Worm (Caenorhabditis elegans): Measurements from ENCODE around the gene C25E10.11.
A peak's percentile ranks its signal among the peaks of the same experiment; 100 is the strongest.

C25E10.11 gene

ce11 chrV:9096674-9097073 is 38.1 kb upstream of the C25E10.11 start:
- TF ChIP-seq hlh-30 (tag; optimal IDR thresholded peaks at IDR 0.05; ENCODE audit: insufficient read depth) = no peak
- TF ChIP-seq C08G9.2 (tag; optimal IDR thresholded peaks at IDR 0.05) = no peak
- TF ChIP-seq unc-86 (tag; optimal IDR thresholded peaks at IDR 0.05) = no peak
- TF ChIP-seq ceh-6 (GFP tag; optimal IDR thresholded peaks at IDR 0.05) = no peak
- no peak for TF ChIP-seq che-1 (tag; optimal IDR thresholded peaks at IDR 0.05)
- no peak for TF ChIP-seq elt-2 (tag; optimal IDR thresholded peaks at IDR 0.05)
- no peak for TF ChIP-seq fax-1 (tag; optimal IDR thresholded peaks at IDR 0.05)
- TF ChIP-seq gmeb-2 (tag; optimal IDR thresholded peaks at IDR 0.05) = no peak

- TF ChIP-seq ceh-24 (tag; optimal IDR thresholded peaks at IDR 0.05) (no peak), syd-9 (tag; optimal IDR thresholded peaks at IDR 0.05) (peak; percentile 15), dmd-4 (tag; optimal IDR thresholded peaks at IDR 0.05; ENCODE audit: borderline replicate concordance) (no peak), odd-2 (tag; optimal IDR thresholded peaks at IDR 0.05) (no peak), ref-2 (tag; optimal IDR thresholded peaks at IDR 0.05) (peak; percentile 74), hlh-13 (GFP tag; optimal IDR thresholded peaks at IDR 0.05) (no peak), lin-11 (tag; optimal IDR thresholded peaks at IDR 0.05) (no peak), ceh-6 (GFP tag; optimal IDR thresholded peaks at IDR 0.05) (no peak), unc-3 (GFP tag; conservative IDR thresholded peaks at IDR 0.05) (no peak), unc-3 (tag; optimal IDR thresholded peaks at IDR 0.05) (no peak), eyg-1 (tag; optimal IDR thresholded peaks at IDR 0.05) (no peak), sox-2 (GFP tag; IDR thresholded peaks at IDR 0.05) (peak; percentile 40; the same call in 1 of the 2 replicates), fkh-6 (tag; optimal IDR thresholded peaks at IDR 0.05) (no peak), sdc-2 (tag; optimal IDR thresholded peaks at IDR 0.05) (no peak), ceh-9 (tag; optimal IDR thresholded peaks at IDR 0.05) (no peak), ceh-19 (GFP tag; optimal IDR thresholded peaks at IDR 0.05) (no peak), pat-9 (tag; optimal IDR thresholded peaks at IDR 0.05) (no peak), nhr-232 (tag; optimal IDR thresholded peaks at IDR 0.05) (no peak), madf-2 (tag; optimal IDR thresholded peaks at IDR 0.05) (no peak), mec-3 (tag; optimal IDR thresholded peaks at IDR 0.05; ENCODE audit: borderline replicate concordance) (no peak), nfya-1 (tag; optimal IDR thresholded peaks at IDR 0.05) (peak; percentile 76), che-1 (tag; optimal IDR thresholded peaks at IDR 0.05) (no peak), pros-1 (tag; optimal IDR thresholded peaks at IDR 0.05) (no peak), ceh-34 (tag; optimal IDR thresholded peaks at IDR 0.05) (peak; percentile 34), hlh-6 (tag; optimal IDR thresholded peaks at IDR 0.05) (no peak), fax-1 (tag; optimal IDR thresholded peaks at IDR 0.05) (no peak), ceh-48 (tag; optimal IDR thresholded peaks at IDR 0.05) (no peak), ceh-2 (tag; optimal IDR thresholded peaks at IDR 0.05) (no peak), pax-1 (tag; optimal IDR thresholded peaks at IDR 0.05) (no peak), C08G9.2 (tag; optimal IDR thresholded peaks at IDR 0.05) (no peak), ztf-16 (tag; optimal IDR thresholded peaks at IDR 0.05) (no peak), C38D4.7 (GFP tag; optimal IDR thresholded peaks at IDR 0.05) (no peak), hlh-15 (tag; optimal IDR thresholded peaks at IDR 0.05) (no peak), T23F11.4 (GFP tag; optimal IDR thresholded peaks at IDR 0.05) (no peak), ceh-31 (tag; optimal IDR thresholded peaks at IDR 0.05) (peak; percentile 41), ceh-45 (GFP tag; IDR thresholded peaks at IDR 0.05) (no peak), hlh-8 (tag; optimal IDR thresholded peaks at IDR 0.05) (peak; percentile 46), pag-3 (tag; optimal IDR thresholded peaks at IDR 0.05; ENCODE audit: borderline replicate concordance) (no peak), gmeb-2 (tag; optimal IDR thresholded peaks at IDR 0.05) (no peak), fkh-10 (GFP tag; optimal IDR thresholded peaks at IDR 0.05) (no peak), ceh-14 (tag; optimal IDR thresholded peaks at IDR 0.05) (no peak), nhr-11 (tag; optimal IDR thresholded peaks at IDR 0.05) (no peak), K09A11.1 (tag; optimal IDR thresholded peaks at IDR 0.05; ENCODE audit: insufficient read depth) (no peak), rnt-1 (tag; optimal IDR thresholded peaks at IDR 0.05) (peak; percentile 66), unc-86 (tag; optimal IDR thresholded peaks at IDR 0.05) (no peak), ceh-30 (tag; optimal IDR thresholded peaks at IDR 0.05) (no peak), elt-2 (tag; optimal IDR thresholded peaks at IDR 0.05) (peak; percentile 78), lim-6 (tag; optimal IDR thresholded peaks at IDR 0.05) (no peak)
Measured at ce11 chrV:9095613-9096317, 37.2 kb upstream of the C25E10.11 start, which contains the start of gene F21C10.10. F21C10.10 (plus strand) TSS chrV:9096267.

Data from whole organism, late embryonic.